Fruit fly (Drosophila melanogaster) whole organism, embryonic: Measurements from ENCODE around the gene Kaz-m1.

Experiments used
- ATbp ChIP-seq: fragments of 200-800 bp; sonication (Bioruptor generic); optimal IDR thresholded peaks from 2 replicates; lab custom pipeline; 2017; ENCODE audit warnings: missing biosample characterization, mild to moderate bottlenecking, missing genetic modification characterization, missing genetic modification reagents
- Atf3 ChIP-seq: fragments of 200-800 bp; sonication (Bioruptor generic); optimal IDR thresholded peaks from 3 replicates; lab custom pipeline; 2016; ENCODE audit warnings: missing biosample characterization, missing genetic modification characterization
- Awh ChIP-seq: fragments of 200-800 bp; sonication (Bioruptor generic); IDR thresholded peaks from 2 replicates; pipeline ENCODE4, ENCODE4 v1.3.6; 2022; ENCODE audit warnings: missing biosample characterization, missing genetic modification characterization
- B-H1 ChIP-seq: fragments of 200-800 bp; sonication (Bioruptor generic); IDR thresholded peaks from 3 replicates; pipeline ENCODE4 v1.3.6; 2022; ENCODE audit warnings: missing biosample characterization, missing genetic modification characterization
- BEAF-32 ChIP-seq: fragments of 200-800 bp; sonication (Bioruptor generic); optimal IDR thresholded peaks from 3 replicates; lab custom pipeline; 2017; ENCODE audit warnings: missing biosample characterization, missing genetic modification characterization, mild to moderate bottlenecking, moderate library complexity, missing genetic modification reagents
- Bgb ChIP-seq: fragments of 200-800 bp; sonication (Bioruptor generic); IDR thresholded peaks from 2 replicates; pipeline ENCODE4 v1.3.6; 2022; ENCODE audit warnings: missing biosample characterization, missing genetic modification characterization; ENCODE audit not compliant: partially characterized antibody
- CG10209 ChIP-seq: fragments of 200-800 bp; sonication (Bioruptor generic); optimal IDR thresholded peaks from 3 replicates; lab custom pipeline; 2017; ENCODE audit warnings: missing biosample characterization, mild to moderate bottlenecking, missing genetic modification characterization, missing genetic modification reagents
- CG10274 ChIP-seq: fragments of 200-800 bp; sonication (Bioruptor generic); optimal IDR thresholded peaks from 3 replicates; lab custom pipeline; 2017; ENCODE audit warnings: missing biosample characterization, mild to moderate bottlenecking, missing genetic modification characterization
- CG10321 ChIP-seq: fragments of 200-800 bp; sonication (Bioruptor generic); IDR thresholded peaks from 2 replicates; pipeline ENCODE4 v1.3.6; 2022; ENCODE audit warnings: missing biosample characterization, missing genetic modification characterization
- CG10462 ChIP-seq: fragments of 200-800 bp; sonication (Bioruptor generic); optimal IDR thresholded peaks from 2 replicates; lab custom pipeline; 2016; ENCODE audit warnings: missing biosample characterization, missing genetic modification characterization
- CG11456 ChIP-seq: fragments of 200-800 bp; sonication (Bioruptor generic); IDR thresholded peaks from 3 replicates; pipeline ENCODE4 v1.3.6; 2022; ENCODE audit warnings: missing biosample characterization, missing genetic modification characterization
- CG12104 ChIP-seq: fragments of 200-800 bp; sonication (Bioruptor generic); optimal IDR thresholded peaks from 3 replicates; lab custom pipeline; 2016; ENCODE audit warnings: missing biosample characterization, missing genetic modification characterization
- CG14710 ChIP-seq: fragments of 200-800 bp; sonication (Bioruptor generic); optimal IDR thresholded peaks from 3 replicates; lab custom pipeline; 2019; ENCODE audit warnings: missing biosample characterization, mild to moderate bottlenecking, missing genetic modification characterization, moderate library complexity
- CG1603 ChIP-seq: fragments of 200-800 bp; sonication (Bioruptor generic); optimal IDR thresholded peaks from 2 replicates; lab custom pipeline; 2019; ENCODE audit warnings: missing biosample characterization, mild to moderate bottlenecking, missing genetic modification characterization, moderate library complexity
- CG17612 ChIP-seq: fragments of 200-800 bp; sonication (Bioruptor generic); IDR thresholded peaks from 2 replicates; pipeline ENCODE4 v1.3.6; 2022; ENCODE audit warnings: missing biosample characterization, missing genetic modification characterization
- CG1832 ChIP-seq: fragments of 200-800 bp; sonication (Bioruptor generic); optimal IDR thresholded peaks from 2 replicates; lab custom pipeline; 2017; ENCODE audit warnings: missing biosample characterization, mild to moderate bottlenecking, missing genetic modification characterization, inconsistent platforms
- CG2678 ChIP-seq: fragments of 200-800 bp; sonication (Bioruptor generic); optimal IDR thresholded peaks from 3 replicates; lab custom pipeline; 2019; ENCODE audit warnings: missing biosample characterization, mild to moderate bottlenecking, missing genetic modification characterization, moderate library complexity
- CG2889 ChIP-seq: fragments of 200-800 bp; sonication (Bioruptor generic); IDR thresholded peaks from 3 replicates; pipeline ENCODE4 v1.3.6; 2022; ENCODE audit warnings: missing biosample characterization, missing genetic modification characterization
- CG3163 ChIP-seq: fragments of 200-800 bp; sonication (Bioruptor generic); optimal IDR thresholded peaks from 3 replicates; lab custom pipeline; 2016; ENCODE audit warnings: missing biosample characterization, missing genetic modification characterization
- CG33213 ChIP-seq: fragments of 200-800 bp; sonication (Bioruptor generic); optimal IDR thresholded peaks from 3 replicates; lab custom pipeline; 2016; ENCODE audit warnings: missing biosample characterization, missing genetic modification characterization
- CG4404 ChIP-seq: fragments of 200-800 bp; sonication (Bioruptor generic); IDR thresholded peaks from 2 replicates; pipeline ENCODE4 v1.3.6; 2022; ENCODE audit warnings: missing biosample characterization, missing genetic modification characterization
- CG8089 ChIP-seq: fragments of 200-800 bp; sonication (Bioruptor generic); optimal IDR thresholded peaks from 3 replicates; lab custom pipeline; 2016; ENCODE audit warnings: missing biosample characterization, missing genetic modification characterization
- CG8944 ChIP-seq: fragments of 200-800 bp; sonication (Bioruptor generic); optimal IDR thresholded peaks from 3 replicates; lab custom pipeline; 2016; ENCODE audit warnings: missing biosample characterization, missing genetic modification characterization
- D19B ChIP-seq: fragments of 200-800 bp; sonication (Bioruptor generic); optimal IDR thresholded peaks from 2 replicates; lab custom pipeline; 2017; ENCODE audit warnings: missing biosample characterization, mild to moderate bottlenecking, missing genetic modification characterization
- Deaf1 ChIP-seq: fragments of 200-800 bp; optimal IDR thresholded peaks from 3 replicates; lab custom pipeline; 2019; ENCODE audit warnings: missing biosample characterization, mild to moderate bottlenecking, missing genetic modification characterization, moderate library complexity
- Dll ChIP-seq: fragments of 200-800 bp; sonication (Bioruptor generic); IDR thresholded peaks from 4 replicates; pipeline ENCODE4 v1.3.6; 2022; ENCODE audit warnings: missing biosample characterization, missing genetic modification characterization; ENCODE audit not compliant: partially characterized antibody
- Eip74EF ChIP-seq, 2 experiments: fragments of 200-800 bp in 1 of 2; fragments of >200 bp in 1 of 2; sonication (Bioruptor generic) in 1 of 2; optimal IDR thresholded peaks; 2 replicates each; lab custom pipeline; 2017 to 2019; ENCODE audit warnings: missing biosample characterization in 2 of 2, missing genetic modification characterization in 2 of 2, mild to moderate bottlenecking in 1 of 2, moderate library complexity in 1 of 2
- H2.0 ChIP-seq: fragments of 200-800 bp; sonication (Bioruptor generic); IDR thresholded peaks from 2 replicates; pipeline ENCODE4 v1.3.6; 2022; ENCODE audit warnings: missing biosample characterization, missing genetic modification characterization
- Hmr ChIP-seq: fragments of 200-800 bp; sonication (Bioruptor generic); optimal IDR thresholded peaks from 3 replicates; lab custom pipeline; 2017; ENCODE audit warnings: mild to moderate bottlenecking, missing biosample characterization, missing genetic modification reagents, missing genetic modification characterization
- Hr3 ChIP-seq: fragments of 200-800 bp; sonication (Bioruptor generic); optimal IDR thresholded peaks from 3 replicates; lab custom pipeline; 2016; ENCODE audit warnings: missing biosample characterization, missing genetic modification characterization
- Hsf ChIP-seq: fragments of 200-800 bp; sonication (Bioruptor generic); optimal IDR thresholded peaks from 3 replicates; lab custom pipeline; 2016; ENCODE audit warnings: missing biosample characterization, missing genetic modification characterization
- PHDP ChIP-seq: fragments of 200-800 bp; sonication (Bioruptor generic); optimal IDR thresholded peaks from 3 replicates; lab custom pipeline; 2018; ENCODE audit warnings: missing biosample characterization, mild to moderate bottlenecking, missing genetic modification characterization, moderate library complexity
- Stat92E ChIP-seq, 3 experiments: fragments of >200 bp in 2 of 3; fragments of 200-800 bp in 1 of 3; sonication (Bioruptor generic) in 1 of 3; optimal IDR thresholded peaks; 2 replicates each; lab custom pipeline; 2017 to 2019; ENCODE audit warnings: missing biosample characterization in 3 of 3, missing genetic modification characterization in 3 of 3, mild to moderate bottlenecking in 1 of 3, moderate library complexity in 1 of 3
- Usf ChIP-seq: fragments of 200-800 bp; sonication (Bioruptor generic); optimal IDR thresholded peaks from 2 replicates; lab custom pipeline; 2017; ENCODE audit warnings: missing genotype, missing biosample characterization, missing genetic modification characterization
- al ChIP-seq: fragments of 200-800 bp; sonication (Bioruptor generic); IDR thresholded peaks from 2 replicates; pipeline ENCODE4 v1.3.6; 2022; ENCODE audit warnings: missing biosample characterization, missing genetic modification characterization
- chinmo ChIP-seq: fragments of 200-800 bp; sonication (Bioruptor generic); IDR thresholded peaks from 4 replicates; pipeline ENCODE4 v1.3.6; 2022; ENCODE audit warnings: missing biosample characterization, missing genetic modification characterization; ENCODE audit not compliant: partially characterized antibody
- ci ChIP-seq: fragments of 200-800 bp; sonication (Bioruptor generic); IDR thresholded peaks from 3 replicates; pipeline ENCODE4 v1.3.6; 2022; ENCODE audit warnings: missing biosample characterization, missing genetic modification characterization
- fd3F ChIP-seq: fragments of 200-800 bp; sonication (Bioruptor generic); optimal IDR thresholded peaks from 2 replicates; lab custom pipeline; 2018; ENCODE audit warnings: missing biosample characterization, mild to moderate bottlenecking, missing genetic modification characterization, moderate library complexity
- fd96Cb ChIP-seq: fragments of 200-800 bp; sonication (Bioruptor generic); optimal IDR thresholded peaks from 2 replicates; lab custom pipeline; 2018; ENCODE audit warnings: missing biosample characterization, mild to moderate bottlenecking, missing genetic modification characterization, moderate library complexity
- fru ChIP-seq: fragments of >200 bp; optimal IDR thresholded peaks from 2 replicates; lab custom pipeline; 2017
- insv ChIP-seq, 2 experiments: fragments of 200-800 bp; sonication (Bioruptor generic); optimal IDR thresholded peaks; 3 replicates each; lab custom pipeline; 2016 to 2018; ENCODE audit warnings: missing biosample characterization in 2 of 2, missing genetic modification characterization in 2 of 2
- luna ChIP-seq: fragments of 200-800 bp; sonication (Bioruptor generic); optimal IDR thresholded peaks from 2 replicates; lab custom pipeline; 2016; ENCODE audit warnings: missing biosample characterization, missing genetic modification characterization
- mld ChIP-seq: fragments of 200-800 bp; sonication (Bioruptor generic); IDR thresholded peaks from 3 replicates; pipeline ENCODE4 v1.3.6; 2022; ENCODE audit warnings: missing biosample characterization, missing genetic modification characterization; ENCODE audit not compliant: partially characterized antibody
- nau ChIP-seq: fragments of 200-800 bp; sonication (Bioruptor generic); optimal IDR thresholded peaks from 3 replicates; lab custom pipeline; 2017; ENCODE audit warnings: missing biosample characterization, mild to moderate bottlenecking, missing genetic modification characterization, missing genetic modification reagents
- org-1 ChIP-seq: fragments of 200-800 bp; sonication (Bioruptor generic); optimal IDR thresholded peaks from 2 replicates; lab custom pipeline; 2017; ENCODE audit warnings: missing biosample characterization, missing genetic modification characterization
- tio ChIP-seq: fragments of 200-800 bp; sonication (Bioruptor generic); optimal IDR thresholded peaks from 2 replicates; lab custom pipeline; 2017; ENCODE audit warnings: missing biosample characterization, missing genetic modification characterization, inconsistent platforms
- twi ChIP-seq: fragments of 200-800 bp; optimal IDR thresholded peaks from 2 replicates; lab custom pipeline; 2019; ENCODE audit warnings: missing biosample characterization, mild to moderate bottlenecking, missing genetic modification characterization, moderate library complexity

Gene Kaz-m1

DNA sequence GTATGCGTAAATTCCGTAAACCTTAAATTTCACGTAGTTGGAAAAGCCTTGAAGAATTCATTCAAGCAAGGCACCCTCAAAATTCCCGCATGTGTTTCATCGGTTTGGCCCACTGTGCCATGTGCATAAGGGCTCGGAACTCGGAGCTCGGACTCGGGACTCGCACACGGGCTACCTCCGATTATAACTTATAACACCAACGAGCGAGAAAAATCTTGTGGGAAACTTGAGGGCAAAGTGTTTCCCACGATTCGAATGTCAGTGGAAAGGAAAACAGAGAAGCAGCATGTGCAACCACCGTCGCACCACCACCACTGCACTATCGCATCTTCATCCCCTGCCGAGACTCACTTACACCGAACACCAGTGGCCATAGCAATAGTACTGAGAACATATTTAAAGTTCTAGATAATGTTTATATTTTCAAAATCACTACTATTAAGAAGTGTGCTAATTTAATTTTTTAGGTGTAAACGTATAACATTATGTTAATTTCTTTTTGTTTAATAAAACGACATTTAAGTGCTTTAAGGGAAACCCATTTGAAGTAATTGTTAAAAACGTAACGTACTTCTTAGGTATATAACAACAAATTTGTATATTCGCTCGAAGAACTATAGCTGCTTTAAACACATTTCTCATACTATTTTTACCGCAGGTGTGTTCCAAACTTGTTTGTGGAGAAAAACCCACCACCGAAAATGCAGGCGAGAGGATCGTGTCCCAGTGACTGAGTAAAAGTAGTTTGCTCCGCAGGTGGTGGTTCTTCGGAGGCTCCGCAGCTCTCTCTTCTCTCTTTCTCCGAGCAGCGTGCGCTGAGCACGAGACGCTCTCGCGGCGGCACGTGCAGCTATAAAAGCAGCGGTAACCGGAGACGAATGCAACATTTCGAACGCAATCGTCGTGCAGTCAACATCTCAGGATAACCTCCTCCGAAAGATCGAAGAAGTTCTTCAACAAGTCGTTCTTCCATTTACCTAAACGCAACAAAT, 21.9 kb downstream of the Kaz-m1 start (continued):
- TF ChIP-seq fd96Cb, result peak; percentile 94
- TF ChIP-seq Hmr (GFP tag; lab: Kevin White, UChicago), result peak; percentile 32
- TF ChIP-seq fru, result no peak
- TF ChIP-seq CG8944 (GFP tag; lab: Kevin White, UChicago), result peak; percentile 44
- peak; percentile 86 for TF ChIP-seq CG4404 (GFP tag; lab: Robert Waterston, UW)
- TF ChIP-seq twi, result peak; percentile 95
- TF ChIP-seq CG10274 (GFP tag; lab: Kevin White, UChicago), result peak; percentile 59
- no peak for TF ChIP-seq CG2889 (GFP tag; lab: Robert Waterston, UW)
- TF ChIP-seq fd3F, result no peak
- TF ChIP-seq CG2678 (tag; lab: Kevin White, UChicago), result peak; percentile 95
- peak; percentile 89 for TF ChIP-seq PHDP (tag; lab: Kevin White, UChicago)
- peak; percentile 57; the same call in 2 of the 3 replicates for TF ChIP-seq ci
- TF ChIP-seq CG1832 (GFP tag; lab: Kevin White, UChicago), result no peak
- no peak for TF ChIP-seq CG11456 (GFP tag; lab: Robert Waterston, UW)
- 0 out of 2 replicates have a peak, but pooled peaks have one; percentile 9 for TF ChIP-seq Bgb (GFP tag; lab: Robert Waterston, UW)
- peak; percentile 90 for TF ChIP-seq CG10209 (GFP tag; lab: Kevin White, UChicago)
- TF ChIP-seq D19B (GFP tag; lab: Kevin White, UChicago), result no peak
- no peak for TF ChIP-seq CG17612
- no peak for TF ChIP-seq luna (GFP tag; lab: Kevin White, UChicago)
- peak; percentile 78 for TF ChIP-seq nau (GFP tag; lab: Kevin White, UChicago)
- TF ChIP-seq CG3163, result peak; percentile 28
- no peak for TF ChIP-seq mld (GFP tag; lab: Robert Waterston, UW)
- peak in 1 of 2 experiments; percentile 94 for TF ChIP-seq Eip74EF (GFP tag; optimal IDR thresholded peaks at IDR 0.05; lab: Kevin White, UChicago)
- peak; percentile 84 for TF ChIP-seq CG10462 (GFP tag; lab: Kevin White, UChicago)
- TF ChIP-seq CG8089 (GFP tag; lab: Kevin White, UChicago), result peak; percentile 73
- TF ChIP-seq CG12104 (GFP tag; lab: Kevin White, UChicago), result peak; percentile 83
- TF ChIP-seq Hr3 (GFP tag; lab: Kevin White, UChicago), result peak; percentile 83
- TF ChIP-seq CG10321, result no peak
- peak; percentile 77 for TF ChIP-seq Atf3 (GFP tag; lab: Kevin White, UChicago)
- TF ChIP-seq Deaf1 (tag; lab: Kevin White, UChicago), result peak; percentile 70
- peak; percentile 89 for TF ChIP-seq Usf (GFP tag; lab: Kevin White, UChicago)
- TF ChIP-seq B-H1, result no peak
- TF ChIP-seq BEAF-32 (GFP tag; lab: Kevin White, UChicago), result peak; percentile 2
- TF ChIP-seq org-1 (GFP tag; lab: Kevin White, UChicago), result peak; percentile 90
- peak; percentile 98 for TF ChIP-seq CG14710 (tag; lab: Kevin White, UChicago)
- peak; percentile 69 for TF ChIP-seq Awh (GFP tag; lab: Robert Waterston, UW)
- TF ChIP-seq chinmo (GFP tag; lab: Robert Waterston, UW), result no peak
- TF ChIP-seq ATbp (GFP tag; lab: Kevin White, UChicago), result peak; percentile 88
- TF ChIP-seq tio (GFP tag; lab: Kevin White, UChicago), result peak; percentile 82
- peak in 1 of 3 experiments; percentile 99 for TF ChIP-seq Stat92E (GFP tag; optimal IDR thresholded peaks at IDR 0.05; lab: Kevin White, UChicago)
- peak; percentile 31 to 37 for TF ChIP-seq insv (GFP tag; optimal IDR thresholded peaks at IDR 0.05; lab: Kevin White, UChicago)
- TF ChIP-seq CG33213, result peak; percentile 47
- peak; percentile 49; the same call in 1 of the 2 replicates for TF ChIP-seq H2.0
- TF ChIP-seq CG1603 (tag; lab: Kevin White, UChicago), result peak; percentile 70
- peak; percentile 83 for TF ChIP-seq Hsf (GFP tag; lab: Kevin White, UChicago)
- TF ChIP-seq al (GFP tag; lab: Robert Waterston, UW), result no peak
- no peak for TF ChIP-seq Dll
